Worm (Caenorhabditis elegans): ENCODE data around the gene selt-1.1.

selt-1.1 gene

ce11 chrX:11546445-11547275 is at the start of gene selt-1.1:
Gene selt-1.1 (minus strand): TSS chrX:11546495.
- TF ChIP-seq W03F9.2 (tag; optimal IDR thresholded peaks at IDR 0.05), result peak; percentile 64
- TF ChIP-seq dao-5 (tag; optimal IDR thresholded peaks at IDR 0.05), result no peak
- TF ChIP-seq him-1 (tag; optimal IDR thresholded peaks at IDR 0.05), result no peak

- no peak for TF ChIP-seq dao-5 (tag; optimal IDR thresholded peaks at IDR 0.05)
- TF ChIP-seq W03F9.2 (tag; optimal IDR thresholded peaks at IDR 0.05), result no peak
- TF ChIP-seq him-1 (tag; optimal IDR thresholded peaks at IDR 0.05), result no peak
These were observed 46.2 kb upstream of the selt-1.1 start for ce11 chrX:11592539-11592938.

ce11 chrX:11591620-11592019 is 45.3 kb upstream of the selt-1.1 start, which contains the start of gene F52D10.2:
Gene F52D10.2 (minus strand): TSS chrX:11591720.
- no peak for TF ChIP-seq dao-5 (tag; optimal IDR thresholded peaks at IDR 0.05)
- TF ChIP-seq W03F9.2 (tag; optimal IDR thresholded peaks at IDR 0.05), result no peak
- TF ChIP-seq him-1 (tag; optimal IDR thresholded peaks at IDR 0.05), result no peak

ce11 chrX:11590545-11590944 is 44.2 kb upstream of the selt-1.1 start:
- TF ChIP-seq dao-5 (tag; optimal IDR thresholded peaks at IDR 0.05) (no peak), W03F9.2 (tag; optimal IDR thresholded peaks at IDR 0.05) (no peak), him-1 (tag; optimal IDR thresholded peaks at IDR 0.05) (no peak)

ce11 chrX:11585894-11586293 is 39.6 kb upstream of the selt-1.1 start:
- no peak for TF ChIP-seq W03F9.2 (tag; optimal IDR thresholded peaks at IDR 0.05)
- no peak for TF ChIP-seq him-1 (tag; optimal IDR thresholded peaks at IDR 0.05)
- no peak for TF ChIP-seq dao-5 (tag; optimal IDR thresholded peaks at IDR 0.05)

ce11 chrX:11585375-11585774 is 39.1 kb upstream of the selt-1.1 start, which contains the start of gene abts-2:
Gene abts-2 (plus strand): TSS chrX:11585675.
- no peak for TF ChIP-seq dao-5 (tag; optimal IDR thresholded peaks at IDR 0.05)
- no peak for TF ChIP-seq him-1 (tag; optimal IDR thresholded peaks at IDR 0.05)
- TF ChIP-seq W03F9.2 (tag; optimal IDR thresholded peaks at IDR 0.05), result no peak

- TF ChIP-seq dao-5 (tag; optimal IDR thresholded peaks at IDR 0.05) (no peak), W03F9.2 (tag; optimal IDR thresholded peaks at IDR 0.05) (no peak), him-1 (tag; optimal IDR thresholded peaks at IDR 0.05) (no peak)
These were observed 30.3 kb upstream of the selt-1.1 start for ce11 chrX:11576429-11577088.

ce11 chrX:11574167-11574566 is 27.9 kb upstream of the selt-1.1 start:
- TF ChIP-seq W03F9.2 (tag; optimal IDR thresholded peaks at IDR 0.05), result no peak
- no peak for TF ChIP-seq dao-5 (tag; optimal IDR thresholded peaks at IDR 0.05)
- no peak for TF ChIP-seq him-1 (tag; optimal IDR thresholded peaks at IDR 0.05)

ce11 chrX:11572205-11572604 is 25.9 kb upstream of the selt-1.1 start, which contains the start of gene frm-3:
Gene frm-3 (plus strand): TSS chrX:11572505.
- TF ChIP-seq dao-5 (tag; optimal IDR thresholded peaks at IDR 0.05) (no peak), him-1 (tag; optimal IDR thresholded peaks at IDR 0.05) (no peak), W03F9.2 (tag; optimal IDR thresholded peaks at IDR 0.05) (no peak)

- TF ChIP-seq him-1 (tag; optimal IDR thresholded peaks at IDR 0.05), result no peak
- no peak for TF ChIP-seq W03F9.2 (tag; optimal IDR thresholded peaks at IDR 0.05)
- no peak for TF ChIP-seq dao-5 (tag; optimal IDR thresholded peaks at IDR 0.05)
These were observed 25.4 kb upstream of the selt-1.1 start for ce11 chrX:11571714-11572113.

ce11 chrX:11569744-11570359 is 23.6 kb upstream of the selt-1.1 start:
- TF ChIP-seq W03F9.2 (tag; optimal IDR thresholded peaks at IDR 0.05), result no peak
- TF ChIP-seq dao-5 (tag; optimal IDR thresholded peaks at IDR 0.05), result no peak
- TF ChIP-seq him-1 (tag; optimal IDR thresholded peaks at IDR 0.05), result no peak

ce11 chrX:11563663-11564062 is 17.4 kb upstream of the selt-1.1 start, which contains the start of gene trpp-9:
Gene trpp-9 (plus strand): TSS chrX:11563923.
- TF ChIP-seq dao-5 (tag; optimal IDR thresholded peaks at IDR 0.05), result no peak
- TF ChIP-seq him-1 (tag; optimal IDR thresholded peaks at IDR 0.05), result no peak
- TF ChIP-seq W03F9.2 (tag; optimal IDR thresholded peaks at IDR 0.05), result no peak

ce11 chrX:11560615-11561014 is 14.3 kb upstream of the selt-1.1 start, which contains the start of gene lev-8:
Gene lev-8 (plus strand): TSS chrX:11560915.
- TF ChIP-seq W03F9.2 (tag; optimal IDR thresholded peaks at IDR 0.05) (no peak), him-1 (tag; optimal IDR thresholded peaks at IDR 0.05) (no peak), dao-5 (tag; optimal IDR thresholded peaks at IDR 0.05) (no peak)

ce11 chrX:11560076-11560475 is 13.8 kb upstream of the selt-1.1 start:
- TF ChIP-seq W03F9.2 (tag; optimal IDR thresholded peaks at IDR 0.05) (no peak), him-1 (tag; optimal IDR thresholded peaks at IDR 0.05) (no peak), dao-5 (tag; optimal IDR thresholded peaks at IDR 0.05) (no peak)

Measured in whole organism, L4/young adult.